Worm (Caenorhabditis elegans): ENCODE measurements around the gene daao-1.

The daao-1 gene

DNA sequence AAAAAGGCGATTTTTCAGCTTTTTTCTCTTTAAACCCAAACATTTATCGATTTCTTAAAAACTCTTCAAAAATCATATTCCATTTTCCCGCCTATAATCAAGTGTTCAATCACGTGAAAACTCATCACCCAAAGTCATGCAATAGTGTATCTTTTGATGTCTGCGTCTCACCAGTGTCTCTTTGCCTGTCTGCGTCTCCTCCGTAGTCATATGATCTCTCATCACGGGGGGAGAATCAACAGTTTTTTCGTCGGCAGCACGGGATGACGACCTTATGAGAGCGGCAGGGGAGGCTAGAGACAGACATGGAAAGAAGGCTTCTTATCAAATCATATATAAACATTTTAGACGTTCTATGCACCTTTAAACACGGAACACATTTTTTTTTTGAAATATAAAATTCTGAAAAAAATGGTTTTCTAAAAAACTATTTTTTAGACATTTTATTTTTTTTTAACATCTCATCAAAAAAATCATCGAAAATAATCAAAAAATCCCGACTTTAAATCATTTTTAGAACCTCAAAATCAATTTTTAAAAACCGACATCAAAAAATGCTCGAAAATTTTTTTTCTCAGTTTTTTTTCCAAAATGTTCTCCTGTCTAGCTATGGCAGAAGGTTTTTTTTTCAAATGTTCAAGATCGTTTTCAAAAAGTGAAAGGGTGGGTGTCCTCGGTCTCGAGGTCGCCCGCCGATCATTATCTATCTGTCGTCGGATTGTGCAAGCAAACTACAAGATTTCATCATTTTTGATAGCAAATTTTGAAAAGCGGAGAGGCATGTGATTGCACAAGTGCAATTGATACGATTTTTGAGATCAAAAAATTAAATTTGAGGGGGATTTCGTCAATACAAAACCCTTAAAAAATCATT is 11.8 kb upstream of the daao-1 start:
- TF ChIP-seq ceh-13 (GFP tag; optimal IDR thresholded peaks at IDR 0.05) (no peak), B0310.2 (tag; optimal IDR thresholded peaks at IDR 0.05) (peak; percentile 29), scrt-1 (GFP tag; IDR thresholded peaks at IDR 0.05) (no peak), hnd-1 (tag; optimal IDR thresholded peaks at IDR 0.05) (no peak), sea-1 (GFP tag; conservative IDR thresholded peaks at IDR 0.05) (no peak), ceh-36 (tag; optimal IDR thresholded peaks at IDR 0.05) (no peak), aly-1 (tag; optimal IDR thresholded peaks at IDR 0.05) (no peak), F13C5.2 (tag; optimal IDR thresholded peaks at IDR 0.05) (peak; percentile 19), tra-4 (tag; optimal IDR thresholded peaks at IDR 0.05) (no peak), hmg-4 (GFP tag; optimal IDR thresholded peaks at IDR 0.05) (no peak), pes-1 (GFP tag; IDR thresholded peaks at IDR 0.05) (no peak), tbx-37 (GFP tag; conservative IDR thresholded peaks at IDR 0.05) (no peak), ama-1 (optimal IDR thresholded peaks at IDR 0.05) (no peak), flt-1 (GFP tag; IDR thresholded peaks at IDR 0.05) (0 out of 2 replicates have a peak, but pooled peaks have one; percentile 43), tbx-11 (GFP tag; IDR thresholded peaks at IDR 0.05) (no peak), ets-7 (tag; optimal IDR thresholded peaks at IDR 0.05) (no peak), hmbx-1 (tag; optimal IDR thresholded peaks at IDR 0.05) (no peak)

DNA sequence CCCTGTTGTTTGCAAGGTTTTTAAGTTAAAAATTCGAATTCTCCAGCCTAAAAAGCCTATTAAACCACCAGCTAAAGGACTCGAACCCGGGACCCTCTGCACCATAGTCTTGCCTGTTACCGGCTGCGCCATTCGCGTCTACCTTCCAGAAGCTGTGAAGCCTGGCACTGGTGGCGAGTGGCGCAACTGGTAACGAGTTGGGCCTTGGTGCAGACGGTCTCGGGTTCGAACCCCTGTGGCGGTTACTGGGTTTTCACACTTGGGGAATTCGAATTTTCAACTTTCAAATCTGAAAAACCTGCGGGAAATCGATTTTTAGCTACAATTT is 11.2 kb upstream of the daao-1 start:
- TF ChIP-seq sea-1 (GFP tag; conservative IDR thresholded peaks at IDR 0.05) = 0 out of 2 replicates have a peak, but pooled peaks have one; percentile 12
- TF ChIP-seq hnd-1 (tag; optimal IDR thresholded peaks at IDR 0.05) = no peak
- no peak for TF ChIP-seq tra-4 (tag; optimal IDR thresholded peaks at IDR 0.05)

DNA sequence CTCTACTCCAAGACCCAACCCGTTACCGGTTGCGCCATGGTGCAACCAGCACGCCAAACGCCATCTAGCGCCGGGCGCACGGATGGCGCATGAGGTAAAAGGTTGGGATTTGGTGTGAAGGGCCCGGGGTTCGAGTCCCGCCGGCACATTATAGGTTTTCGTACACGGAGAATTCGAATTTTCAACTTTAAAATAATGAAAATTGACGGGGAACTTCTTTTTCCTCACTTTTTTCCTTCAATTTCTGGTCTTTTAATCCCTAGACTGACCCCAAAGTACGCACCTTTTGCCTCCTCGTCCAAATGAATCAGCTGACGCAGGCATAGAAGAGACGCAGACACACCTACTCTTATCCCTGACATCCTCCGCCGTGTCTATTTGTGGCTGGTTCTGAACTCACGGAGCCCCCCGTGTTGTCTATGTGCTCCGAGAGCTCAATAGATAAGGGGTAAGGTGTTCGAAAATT is 10.4 kb upstream of the daao-1 start:
- TF ChIP-seq hmbx-1 (tag; optimal IDR thresholded peaks at IDR 0.05) = no peak
- no peak for TF ChIP-seq scrt-1 (GFP tag; IDR thresholded peaks at IDR 0.05)
- no peak for TF ChIP-seq ets-7 (tag; optimal IDR thresholded peaks at IDR 0.05)
- no peak for TF ChIP-seq B0310.2 (tag; optimal IDR thresholded peaks at IDR 0.05)
- TF ChIP-seq ceh-36 (tag; optimal IDR thresholded peaks at IDR 0.05) = no peak
- no peak for TF ChIP-seq pes-1 (GFP tag; IDR thresholded peaks at IDR 0.05)
- TF ChIP-seq ama-1 (optimal IDR thresholded peaks at IDR 0.05) = no peak

ce11 chrIV:2606572-2606971 is 7.4 kb upstream of the daao-1 start:
- TF ChIP-seq B0310.2 (tag; optimal IDR thresholded peaks at IDR 0.05) (no peak), ama-1 (optimal IDR thresholded peaks at IDR 0.05) (no peak)

DNA sequence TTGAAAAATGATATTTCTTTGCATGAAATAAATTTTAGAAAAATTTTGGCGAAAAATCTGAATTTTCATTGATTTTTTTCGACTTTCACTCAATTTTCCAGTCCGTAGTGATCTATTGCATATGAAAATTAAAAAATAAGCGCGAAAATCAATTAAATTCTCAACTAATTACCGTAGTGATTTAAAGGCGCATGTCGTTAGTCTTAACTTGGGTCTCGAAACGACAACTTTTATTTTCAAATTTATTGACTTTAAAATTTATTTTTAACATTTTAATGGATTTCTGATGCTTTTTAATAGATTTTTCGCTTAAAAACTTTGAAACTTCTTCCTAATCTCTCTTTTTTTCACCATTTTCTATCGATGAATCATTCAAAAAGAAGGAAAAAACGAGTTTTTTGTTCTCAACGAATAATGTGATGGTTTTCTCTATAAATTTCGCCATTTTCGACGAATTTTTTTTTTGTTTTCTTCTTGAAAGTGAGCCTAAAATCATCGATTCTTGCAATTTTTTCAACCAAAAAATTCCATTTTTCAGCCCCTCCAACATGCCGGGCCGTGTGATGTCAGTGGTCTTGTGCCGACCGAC is 6.4 kb upstream of the daao-1 start, which contains the start of gene vamp-7:
vamp-7 (plus strand) TSS at position 539 of the 589 bp plus-strand sequence.
- no peak for TF ChIP-seq tbx-37 (GFP tag; conservative IDR thresholded peaks at IDR 0.05)
- no peak for TF ChIP-seq tra-4 (tag; optimal IDR thresholded peaks at IDR 0.05)
- TF ChIP-seq sea-1 (GFP tag; conservative IDR thresholded peaks at IDR 0.05) = no peak
- no peak for TF ChIP-seq scrt-1 (GFP tag; IDR thresholded peaks at IDR 0.05)
- no peak for TF ChIP-seq tbx-11 (GFP tag; IDR thresholded peaks at IDR 0.05)
- TF ChIP-seq ceh-13 (GFP tag; optimal IDR thresholded peaks at IDR 0.05) = no peak
- no peak for TF ChIP-seq hmbx-1 (tag; optimal IDR thresholded peaks at IDR 0.05)
- no peak for TF ChIP-seq hnd-1 (tag; optimal IDR thresholded peaks at IDR 0.05)
- TF ChIP-seq F13C5.2 (tag; optimal IDR thresholded peaks at IDR 0.05) = no peak
- TF ChIP-seq pes-1 (GFP tag; IDR thresholded peaks at IDR 0.05) = no peak
- no peak for TF ChIP-seq ama-1 (optimal IDR thresholded peaks at IDR 0.05)

ce11 chrIV:2610409-2610808 is 3.6 kb upstream of the daao-1 start, which contains the start of gene Y69A2AR.32:
Gene Y69A2AR.32 (plus strand): TSS chrIV:2610436.
- TF ChIP-seq ceh-36 (tag; optimal IDR thresholded peaks at IDR 0.05) (no peak), flt-1 (GFP tag; IDR thresholded peaks at IDR 0.05) (no peak), scrt-1 (GFP tag; IDR thresholded peaks at IDR 0.05) (no peak), tbx-11 (GFP tag; IDR thresholded peaks at IDR 0.05) (no peak), tra-4 (tag; optimal IDR thresholded peaks at IDR 0.05) (no peak), hmbx-1 (tag; optimal IDR thresholded peaks at IDR 0.05) (no peak), pes-1 (GFP tag; IDR thresholded peaks at IDR 0.05) (no peak), aly-1 (tag; optimal IDR thresholded peaks at IDR 0.05) (no peak), tbx-37 (GFP tag; conservative IDR thresholded peaks at IDR 0.05) (no peak), F13C5.2 (tag; optimal IDR thresholded peaks at IDR 0.05) (no peak), sea-1 (GFP tag; conservative IDR thresholded peaks at IDR 0.05) (no peak), ets-7 (tag; optimal IDR thresholded peaks at IDR 0.05) (no peak), hmg-4 (GFP tag; optimal IDR thresholded peaks at IDR 0.05) (no peak), B0310.2 (tag; optimal IDR thresholded peaks at IDR 0.05) (no peak), ama-1 (optimal IDR thresholded peaks at IDR 0.05) (no peak), hnd-1 (tag; optimal IDR thresholded peaks at IDR 0.05) (no peak)

DNA sequence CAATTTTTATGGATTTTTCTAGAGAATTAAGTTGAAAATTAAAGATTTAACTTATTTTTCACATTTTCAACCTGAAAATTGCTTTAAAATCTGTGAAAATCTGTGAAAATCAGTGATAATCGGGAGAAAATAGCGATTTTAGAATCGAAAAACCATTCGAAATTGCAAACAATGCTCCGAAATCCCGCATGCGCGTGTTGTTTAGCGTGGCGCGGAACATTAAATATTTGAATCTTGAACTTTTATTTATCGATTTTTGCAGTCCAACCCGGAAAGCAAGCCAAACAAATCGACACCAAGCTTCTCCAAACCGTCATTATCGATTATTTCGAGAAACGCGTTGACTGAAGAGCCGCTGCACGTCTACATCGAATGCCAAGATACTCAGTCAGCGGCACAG is 3.0 kb upstream of the daao-1 start:
- no peak for TF ChIP-seq F13C5.2 (tag; optimal IDR thresholded peaks at IDR 0.05)
- no peak for TF ChIP-seq tbx-11 (GFP tag; IDR thresholded peaks at IDR 0.05)
- no peak for TF ChIP-seq hmbx-1 (tag; optimal IDR thresholded peaks at IDR 0.05)
- no peak for TF ChIP-seq tbx-37 (GFP tag; conservative IDR thresholded peaks at IDR 0.05)
- TF ChIP-seq B0310.2 (tag; optimal IDR thresholded peaks at IDR 0.05) = no peak
- no peak for TF ChIP-seq tra-4 (tag; optimal IDR thresholded peaks at IDR 0.05)
- TF ChIP-seq aly-1 (tag; optimal IDR thresholded peaks at IDR 0.05) = no peak
- TF ChIP-seq ceh-36 (tag; optimal IDR thresholded peaks at IDR 0.05) = no peak
- no peak for TF ChIP-seq ama-1 (optimal IDR thresholded peaks at IDR 0.05)
- no peak for TF ChIP-seq sea-1 (GFP tag; conservative IDR thresholded peaks at IDR 0.05)
- no peak for TF ChIP-seq ets-7 (tag; optimal IDR thresholded peaks at IDR 0.05)
- TF ChIP-seq hmg-4 (GFP tag; optimal IDR thresholded peaks at IDR 0.05) = no peak
